Worm (Caenorhabditis elegans) whole organism, L2 larva: ENCODE results near the gene gly-5.
"Not testable (repeated sequence)": the region's sequence is repeated elsewhere in the genome, so short reads cannot be mapped to it uniquely, and the experiment has no call there.

Experiments used
- C34F6.9 ChIP-seq: fragments of 150-350 bp; optimal IDR thresholded peaks from 2 replicates; lab custom pipeline; 2014; ENCODE audit warnings: missing biosample characterization, missing genetic modification characterization
- F13H6.1 ChIP-seq: sonication (generic microtip); optimal IDR thresholded peaks from 2 replicates; lab custom pipeline; 2016; ENCODE audit warnings: missing genetic modification characterization, missing compliant biosample characterization
- R02D3.7 ChIP-seq: fragments of 150-350 bp; optimal IDR thresholded peaks from 2 replicates; lab custom pipeline; 2014; ENCODE audit warnings: missing biosample characterization, missing genetic modification characterization
- alr-1 ChIP-seq: fragments of 150-350 bp; optimal IDR thresholded peaks from 2 replicates; lab custom pipeline; 2014; ENCODE audit warnings: missing biosample characterization, missing genetic modification characterization
- aly-2 ChIP-seq: fragments of 150-350 bp; optimal IDR thresholded peaks from 2 replicates; lab custom pipeline; 2014; ENCODE audit warnings: missing biosample characterization, missing genetic modification characterization
- ama-1 ChIP-seq: fragments of 150-350 bp; optimal IDR thresholded peaks from 2 replicates; lab custom pipeline; 2018; ENCODE audit warnings: inconsistent platforms
- blmp-1 ChIP-seq: sonication (generic microtip); optimal IDR thresholded peaks from 2 replicates; lab custom pipeline; 2017; ENCODE audit warnings: missing genetic modification characterization, mild to moderate bottlenecking, missing compliant biosample characterization, antibody characterized with exemption, moderate library complexity; ENCODE audit not compliant: insufficient read depth
- ceh-82 ChIP-seq: fragments of 150-350 bp; optimal IDR thresholded peaks from 2 replicates; lab custom pipeline; 2014; ENCODE audit warnings: missing biosample characterization, missing genetic modification characterization
- crh-2 ChIP-seq: sonication (generic microtip); optimal IDR thresholded peaks from 2 replicates; lab custom pipeline; 2017; ENCODE audit warnings: missing biosample characterization, missing genetic modification characterization
- dmd-4 ChIP-seq: sonication (generic microtip); optimal IDR thresholded peaks from 2 replicates; lab custom pipeline; 2017; ENCODE audit warnings: missing biosample characterization, missing genetic modification characterization
- elt-1 ChIP-seq: fragments of 150-350 bp; optimal IDR thresholded peaks from 2 replicates; lab custom pipeline; 2014; ENCODE audit warnings: missing biosample characterization, missing genetic modification characterization
- elt-3 ChIP-seq: sonication (generic microtip); optimal IDR thresholded peaks from 2 replicates; lab custom pipeline; 2017; ENCODE audit warnings: missing biosample characterization, missing genetic modification characterization
- fos-1 ChIP-seq: fragments of 150-350 bp; optimal IDR thresholded peaks from 2 replicates; lab custom pipeline; 2014; ENCODE audit warnings: missing biosample characterization, missing genetic modification characterization
- gmeb-1 ChIP-seq: fragments of 150-350 bp; optimal IDR thresholded peaks from 2 replicates; lab custom pipeline; 2014; ENCODE audit warnings: missing biosample characterization, missing genetic modification characterization
- lin-11 ChIP-seq: fragments of 150-350 bp; sonication (generic microtip); optimal IDR thresholded peaks from 2 replicates; lab custom pipeline; 2014; ENCODE audit warnings: missing biosample characterization, missing genetic modification characterization, inconsistent platforms, mixed read lengths
- lin-13 ChIP-seq: fragments of 150-350 bp; optimal IDR thresholded peaks from 2 replicates; lab custom pipeline; 2014; ENCODE audit warnings: missing biosample characterization, missing genetic modification reagents, missing genetic modification characterization
- lin-39 ChIP-seq: fragments of 150-350 bp; optimal IDR thresholded peaks from 2 replicates; lab custom pipeline; 2014; ENCODE audit warnings: missing biosample characterization, missing genetic modification reagents, missing genetic modification characterization
- lsy-2 ChIP-seq, 2 experiments: fragments of 150-350 bp in 1 of 2; sonication (generic microtip) in 1 of 2; optimal IDR thresholded peaks; 2 replicates each; lab custom pipeline; 2014 to 2017; ENCODE audit warnings: missing biosample characterization in 2 of 2, missing genetic modification characterization in 2 of 2
- mbf-1 ChIP-seq: sonication (generic microtip); optimal IDR thresholded peaks from 2 replicates; lab custom pipeline; 2017; ENCODE audit warnings: missing biosample characterization, missing genetic modification characterization
- mdl-1 ChIP-seq, 2 experiments: fragments of 150-350 bp in 1 of 2; sonication (generic microtip) in 1 of 2; optimal IDR thresholded peaks; 2 replicates each; lab custom pipeline; 2017; ENCODE audit warnings: missing biosample characterization in 2 of 2, missing genetic modification characterization in 2 of 2
- nhr-12 ChIP-seq: fragments of 150-350 bp; optimal IDR thresholded peaks from 2 replicates; lab custom pipeline; 2014; ENCODE audit warnings: missing biosample characterization, missing genetic modification characterization
- nhr-129 ChIP-seq: fragments of 150-350 bp; optimal IDR thresholded peaks from 2 replicates; lab custom pipeline; 2014; ENCODE audit warnings: missing biosample characterization, missing genetic modification characterization
- nhr-21 ChIP-seq: fragments of 150-350 bp; optimal IDR thresholded peaks from 2 replicates; lab custom pipeline; 2014; ENCODE audit warnings: missing biosample characterization, missing genetic modification characterization
- nhr-25 ChIP-seq: fragments of 150-350 bp; sonication (generic microtip); optimal IDR thresholded peaks from 3 replicates; lab custom pipeline; 2014; ENCODE audit warnings: missing biosample characterization, missing genetic modification characterization
- nhr-6 ChIP-seq: fragments of 150-350 bp; optimal IDR thresholded peaks from 2 replicates; lab custom pipeline; 2014; ENCODE audit warnings: missing biosample characterization, missing genetic modification characterization
- peb-1 ChIP-seq: fragments of 150-350 bp; optimal IDR thresholded peaks from 2 replicates; lab custom pipeline; 2014; ENCODE audit warnings: missing biosample characterization, missing genetic modification characterization
- sem-4 ChIP-seq: fragments of 150-350 bp; optimal IDR thresholded peaks from 2 replicates; lab custom pipeline; 2014; ENCODE audit warnings: missing biosample characterization, missing genetic modification reagents, missing genetic modification characterization
- sma-3 ChIP-seq: sonication (generic microtip); optimal IDR thresholded peaks from 2 replicates; lab custom pipeline; 2016; ENCODE audit warnings: missing genetic modification reagents, missing genetic modification characterization, missing compliant biosample characterization
- sma-9 ChIP-seq, 2 experiments: fragments of 150-350 bp in 1 of 2; sonication (generic microtip) in 1 of 2; optimal IDR thresholded peaks; 2 replicates each; lab custom pipeline; 2014 to 2016; ENCODE audit warnings: missing genetic modification characterization in 2 of 2, mild to moderate bottlenecking in 1 of 2, missing biosample characterization in 1 of 2, missing compliant biosample characterization in 1 of 2, missing genetic modification reagents in 1 of 2, moderate library complexity in 1 of 2
- unc-39 ChIP-seq: fragments of 150-350 bp; optimal IDR thresholded peaks from 2 replicates; lab custom pipeline; 2014; ENCODE audit warnings: missing biosample characterization, missing genetic modification characterization
- unc-55 ChIP-seq: fragments of 150-350 bp; sonication (generic microtip); optimal IDR thresholded peaks from 3 replicates; lab custom pipeline; 2014; ENCODE audit warnings: missing biosample characterization, missing genetic modification reagents, missing genetic modification characterization
- unc-62 ChIP-seq: fragments of 150-350 bp; optimal IDR thresholded peaks from 2 replicates; lab custom pipeline; 2014; ENCODE audit warnings: missing biosample characterization, missing genetic modification reagents, missing genetic modification characterization
- zag-1 ChIP-seq: fragments of 150-350 bp; optimal IDR thresholded peaks from 2 replicates; lab custom pipeline; 2014; ENCODE audit warnings: missing biosample characterization, missing genetic modification characterization
- ztf-1 ChIP-seq: fragments of 200-800 bp; sonication (Bioruptor generic); conservative IDR thresholded peaks from 2 replicates; pipeline ENCODE4 v1.3.6; 2022; ENCODE audit warnings: missing genetic modification characterization, missing compliant biosample characterization

The gly-5 gene

ce11 chrIII:13216488-13217016 is 29.4 kb downstream of the gly-5 start:
- no peak for TF ChIP-seq F13H6.1 (tag; lab: Kevin White, UChicago)
- TF ChIP-seq ceh-82 (tag; lab: Kevin White, UChicago): no peak
- no peak for TF ChIP-seq sma-3 (GFP tag; lab: Kevin White, UChicago)
- peak; percentile 72 for TF ChIP-seq sem-4 (tag; lab: Kevin White, UChicago)
- TF ChIP-seq elt-3: no peak
- TF ChIP-seq unc-55: no peak
- peak; percentile 3 for TF ChIP-seq blmp-1 (tag; lab: Kevin White, UChicago)
- TF ChIP-seq, all 48 proteins: peak for 2

ce11 chrIII:13222772-13223171 is 35.6 kb downstream of the gly-5 start, which contains the start of gene Y43F4A.1:
Y43F4A.1 (plus strand) TSS chrIII:13223072.
- TF ChIP-seq lin-39 (tag; lab: Kevin White, UChicago) (no peak), dmd-4 (no peak), mbf-1 (tag; lab: Kevin White, UChicago) (no peak), alr-1 (tag; lab: Kevin White, UChicago) (no peak), ama-1 (lab: Kevin White, UChicago) (no peak), mdl-1 (tag; optimal IDR thresholded peaks at IDR 0.05; lab: Kevin White, UChicago) (no peak), lin-11 (no peak), nhr-129 (no peak), nhr-12 (tag; lab: Kevin White, UChicago) (no peak), elt-1 (tag; lab: Kevin White, UChicago) (no peak)

ce11 chrIII:13224395-13224794 is 37.2 kb downstream of the gly-5 start:
- TF ChIP-seq blmp-1 (tag; lab: Kevin White, UChicago) (no peak), aly-2 (tag; lab: Kevin White, UChicago) (no peak), dmd-4 (no peak), nhr-25 (tag; lab: Kevin White, UChicago) (peak; percentile 2), lsy-2 (tag; optimal IDR thresholded peaks at IDR 0.05; lab: Kevin White, UChicago) (no peak), gmeb-1 (tag; lab: Kevin White, UChicago) (peak; percentile 39), sma-3 (GFP tag; lab: Kevin White, UChicago) (no peak), peb-1 (tag; lab: Kevin White, UChicago) (no peak), elt-3 (no peak), crh-2 (tag; lab: Kevin White, UChicago) (no peak), C34F6.9 (tag; lab: Kevin White, UChicago) (no peak)

ce11 chrIII:13225019-13225418 is 37.8 kb downstream of the gly-5 start:
- TF ChIP-seq sma-3 (GFP tag; lab: Kevin White, UChicago): peak; percentile 8
- TF ChIP-seq gmeb-1 (tag; lab: Kevin White, UChicago): peak; percentile 41
- peak; percentile 27 for TF ChIP-seq sma-9 (GFP tag; optimal IDR thresholded peaks at IDR 0.05; lab: Kevin White, UChicago)
- no peak for TF ChIP-seq sma-9 (tag; optimal IDR thresholded peaks at IDR 0.05; lab: Kevin White, UChicago)
- no peak for TF ChIP-seq ztf-1 (GFP tag; lab: Robert Waterston, UW)
- TF ChIP-seq R02D3.7 (tag; lab: Kevin White, UChicago): no peak
- TF ChIP-seq C34F6.9 (tag; lab: Kevin White, UChicago): no peak
- TF ChIP-seq fos-1 (tag; lab: Kevin White, UChicago): peak; percentile 27
- no peak for TF ChIP-seq unc-62 (GFP tag; lab: Kevin White, UChicago)
- TF ChIP-seq nhr-129: peak; percentile 7
- TF ChIP-seq, all 48 proteins: peak for 5

- not testable (repeated sequence) for TF ChIP-seq unc-39, lin-39, nhr-6 (tag; lab: Kevin White, UChicago)
- TF ChIP-seq, all 48 proteins: peak for 0; not testable (repeated sequence) for 48
Measured at ce11 chrIII:13245281-13245680, 58.1 kb downstream of the gly-5 start, which contains the start of gene Y43F4A.4. Y43F4A.4 (plus strand) TSS chrIII:13245581.

- TF ChIP-seq nhr-21 (tag; lab: Kevin White, UChicago): no peak
- TF ChIP-seq lsy-2 (tag; optimal IDR thresholded peaks at IDR 0.05; lab: Kevin White, UChicago): no peak
- TF ChIP-seq zag-1 (tag; lab: Kevin White, UChicago): no peak
- no peak for TF ChIP-seq lin-11
- no peak for TF ChIP-seq blmp-1 (tag; lab: Kevin White, UChicago)
- TF ChIP-seq peb-1 (tag; lab: Kevin White, UChicago): no peak
- no peak for TF ChIP-seq lin-13 (GFP tag; lab: Kevin White, UChicago)
Measured at ce11 chrIII:13246265-13246664, 59.1 kb downstream of the gly-5 start, which contains the start of gene anoh-1. anoh-1 (plus strand) TSS chrIII:13246565.
